Fruit fly (Drosophila melanogaster): ENCODE results near the gene CG42564.

CG42564 gene

DNA sequence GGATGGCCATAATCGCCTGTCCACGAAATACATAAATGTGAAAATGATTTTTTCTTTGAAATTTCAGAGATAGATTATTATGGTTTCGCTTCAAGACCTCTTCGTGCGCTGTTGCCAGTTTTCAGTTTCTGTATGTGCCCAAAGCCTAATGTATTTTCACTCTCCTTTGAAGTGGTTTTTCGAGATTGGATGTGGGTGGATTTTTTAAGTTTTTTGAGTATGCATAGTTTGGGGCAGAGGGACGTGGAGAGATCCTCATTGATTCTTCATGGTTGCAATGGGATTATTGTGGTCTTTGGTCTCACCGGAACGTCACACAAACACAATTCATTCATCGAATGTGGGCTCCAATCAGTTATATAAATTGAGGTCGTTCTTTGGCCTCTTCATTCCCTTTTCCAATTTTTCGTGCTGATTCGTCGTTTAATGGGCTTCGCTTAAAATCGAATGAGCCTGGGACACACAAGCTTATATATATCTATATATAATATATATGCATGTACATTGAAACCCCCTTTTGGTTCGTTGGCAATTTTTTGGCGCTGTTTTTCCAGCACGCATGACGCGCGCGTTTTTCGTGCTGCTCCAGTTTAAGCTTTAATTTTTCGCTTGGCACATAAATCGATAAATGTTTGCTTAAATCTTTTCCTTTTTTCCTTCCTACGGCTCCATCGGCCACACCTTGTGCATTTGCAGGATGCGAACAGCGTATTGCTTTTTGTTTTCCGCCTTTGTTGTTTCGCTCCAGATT is 37.4 kb downstream of the CG42564 start:
- TF ChIP-seq Sin3A (optimal IDR thresholded peaks at IDR 0.05) (no peak), ttk (optimal IDR thresholded peaks at IDR 0.05) (no peak), psq (optimal IDR thresholded peaks at IDR 0.05) (no peak), insv (optimal IDR thresholded peaks at IDR 0.05) (no peak), h (optimal IDR thresholded peaks at IDR 0.05) (no peak), Myc (optimal IDR thresholded peaks at IDR 0.05) (no peak)

DNA sequence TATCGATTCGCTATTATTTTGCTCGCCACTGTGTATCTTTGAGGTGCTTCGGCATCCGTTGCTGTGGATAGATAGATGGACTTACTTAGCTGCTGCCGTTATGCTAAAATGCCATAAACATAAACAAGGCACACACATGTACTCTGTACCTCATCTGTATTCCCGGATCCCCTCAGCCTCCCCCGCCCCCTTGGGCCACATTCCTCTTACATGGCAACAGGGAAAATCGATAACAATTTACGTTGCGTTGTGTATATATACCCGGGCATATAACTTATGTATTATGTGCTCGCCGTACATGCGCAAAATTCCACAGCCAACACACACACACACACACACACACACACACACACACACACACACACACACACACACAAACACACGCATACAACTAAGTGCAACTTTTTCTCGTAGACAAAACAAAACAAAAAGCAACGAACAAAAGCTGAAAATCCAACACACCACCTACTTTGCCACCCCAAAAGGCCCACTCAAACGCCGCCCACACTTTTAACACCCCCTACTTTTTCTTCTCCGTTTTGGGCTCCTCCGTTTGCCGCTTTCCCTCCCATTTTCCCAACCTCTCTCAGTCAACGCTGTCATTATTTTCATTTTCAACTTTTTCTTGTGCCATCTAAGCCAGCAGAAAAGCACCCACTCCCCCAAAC is 39.6 kb downstream of the CG42564 start:
- TF ChIP-seq insv (optimal IDR thresholded peaks at IDR 0.05): no peak
- no peak for TF ChIP-seq Myc (optimal IDR thresholded peaks at IDR 0.05)
- TF ChIP-seq Sin3A (optimal IDR thresholded peaks at IDR 0.05): no peak
- TF ChIP-seq h (optimal IDR thresholded peaks at IDR 0.05): no peak
- no peak for TF ChIP-seq psq (optimal IDR thresholded peaks at IDR 0.05)
- no peak for TF ChIP-seq ttk (optimal IDR thresholded peaks at IDR 0.05)

DNA sequence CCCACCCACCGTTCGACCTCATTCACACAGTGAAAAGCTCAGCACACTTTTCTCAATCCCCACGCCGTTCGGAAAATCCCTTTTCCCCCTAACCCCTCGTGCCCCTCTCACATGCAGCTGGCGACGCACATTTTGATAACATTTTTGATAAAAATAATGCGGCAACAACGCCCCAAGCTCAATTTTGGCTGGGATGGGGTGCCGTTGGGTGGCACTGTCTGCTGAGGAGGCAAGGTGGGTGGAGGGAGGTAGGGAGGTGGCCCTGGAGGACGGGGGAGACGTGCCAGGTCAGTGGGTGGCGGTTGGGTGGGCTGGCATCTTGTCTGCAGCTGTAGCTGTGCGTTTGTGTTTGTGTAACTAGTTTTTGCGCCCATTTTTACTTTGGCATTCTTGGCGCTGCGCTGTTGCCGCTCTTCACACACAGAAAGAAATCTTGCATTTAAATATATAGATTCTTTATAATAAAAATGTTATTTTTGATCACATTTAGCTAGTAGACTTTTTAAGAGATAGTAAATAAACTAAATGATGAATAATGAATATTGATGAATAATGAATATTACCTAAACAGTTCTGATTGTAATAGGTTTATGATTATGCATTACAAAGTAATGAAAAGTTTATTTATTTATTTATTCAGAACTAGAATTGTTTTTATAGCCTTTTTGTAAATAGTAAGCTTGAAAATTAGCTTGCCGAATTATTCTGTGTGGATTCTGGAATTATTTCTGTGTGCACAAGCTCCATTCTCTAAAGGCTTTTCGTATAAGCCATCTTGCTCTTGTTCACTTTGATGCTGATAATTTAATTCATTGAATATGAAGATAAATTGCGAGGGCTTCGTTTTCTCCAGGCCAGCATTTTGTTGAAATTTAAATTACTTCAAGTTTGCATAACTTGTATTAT is 40.4 kb downstream of the CG42564 start:
- TF ChIP-seq psq (optimal IDR thresholded peaks at IDR 0.05): no peak

DNA sequence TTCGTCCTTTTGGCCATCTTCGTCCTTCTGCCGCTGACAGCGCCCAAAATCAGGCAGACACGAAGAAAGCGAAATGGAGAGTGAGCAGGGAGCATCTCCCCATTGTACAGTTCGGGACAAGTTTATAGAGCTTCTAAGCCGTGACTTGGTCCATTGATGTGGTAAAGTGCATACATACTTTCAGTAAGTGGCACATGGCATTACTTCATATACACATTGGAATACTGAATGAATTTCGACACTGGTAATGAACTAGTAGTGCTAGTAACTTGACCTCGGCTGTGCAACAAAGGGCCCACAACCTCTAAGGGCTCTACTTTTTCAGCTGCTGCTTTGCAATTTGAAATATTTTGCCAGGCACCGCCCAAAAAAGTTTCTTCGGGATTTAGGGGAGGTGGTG is 42.0 kb downstream of the CG42564 start:
- TF ChIP-seq ttk (optimal IDR thresholded peaks at IDR 0.05): no peak

DNA sequence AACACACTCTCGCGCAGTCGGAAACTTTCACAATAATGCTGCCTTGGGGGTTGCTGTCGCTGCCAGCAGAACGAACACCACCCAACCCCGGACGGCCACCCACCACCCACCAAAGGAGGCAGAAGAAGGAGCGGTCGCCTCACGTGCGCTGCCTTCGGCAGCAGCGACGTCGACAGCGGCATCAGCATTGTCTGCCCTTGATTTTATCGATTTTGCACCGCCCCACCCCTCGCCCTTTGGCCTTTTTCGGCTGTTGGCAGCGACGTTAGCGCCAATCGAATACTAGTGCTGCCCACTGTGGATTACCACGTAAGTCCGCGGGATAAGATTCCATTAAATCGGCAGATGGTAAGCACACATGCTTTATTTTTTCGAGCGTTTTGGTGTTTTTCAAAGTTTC is 44.8 kb downstream of the CG42564 start:
- no peak for TF ChIP-seq ttk (optimal IDR thresholded peaks at IDR 0.05)
- TF ChIP-seq h (optimal IDR thresholded peaks at IDR 0.05): no peak
- no peak for TF ChIP-seq Myc (optimal IDR thresholded peaks at IDR 0.05)
- no peak for TF ChIP-seq psq (optimal IDR thresholded peaks at IDR 0.05)
- TF ChIP-seq Sin3A (optimal IDR thresholded peaks at IDR 0.05): no peak
- no peak for TF ChIP-seq insv (optimal IDR thresholded peaks at IDR 0.05)

DNA sequence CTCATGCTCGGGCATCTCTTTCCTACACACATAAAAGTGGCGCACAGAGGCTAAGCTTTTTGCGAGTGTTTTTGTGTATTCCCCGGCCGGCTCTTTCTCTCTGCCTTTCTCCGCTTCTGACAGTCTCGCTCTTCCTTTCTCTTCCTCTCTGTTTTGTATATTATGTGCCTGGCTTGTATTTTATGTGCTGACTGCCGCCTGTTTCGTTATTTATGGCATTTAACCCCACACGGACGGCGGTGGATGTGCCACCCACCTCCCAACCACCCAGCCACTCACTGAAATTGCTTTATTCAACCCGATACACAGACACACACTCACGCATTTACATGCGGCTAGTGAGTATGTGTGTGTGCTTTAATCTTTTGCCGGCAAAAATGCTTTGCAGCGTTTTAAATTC is 45.7 kb downstream of the CG42564 start:
- no peak for TF ChIP-seq ttk (optimal IDR thresholded peaks at IDR 0.05)
- TF ChIP-seq Sin3A (optimal IDR thresholded peaks at IDR 0.05): no peak
- no peak for TF ChIP-seq insv (optimal IDR thresholded peaks at IDR 0.05)
- no peak for TF ChIP-seq h (optimal IDR thresholded peaks at IDR 0.05)
- no peak for TF ChIP-seq Myc (optimal IDR thresholded peaks at IDR 0.05)

DNA sequence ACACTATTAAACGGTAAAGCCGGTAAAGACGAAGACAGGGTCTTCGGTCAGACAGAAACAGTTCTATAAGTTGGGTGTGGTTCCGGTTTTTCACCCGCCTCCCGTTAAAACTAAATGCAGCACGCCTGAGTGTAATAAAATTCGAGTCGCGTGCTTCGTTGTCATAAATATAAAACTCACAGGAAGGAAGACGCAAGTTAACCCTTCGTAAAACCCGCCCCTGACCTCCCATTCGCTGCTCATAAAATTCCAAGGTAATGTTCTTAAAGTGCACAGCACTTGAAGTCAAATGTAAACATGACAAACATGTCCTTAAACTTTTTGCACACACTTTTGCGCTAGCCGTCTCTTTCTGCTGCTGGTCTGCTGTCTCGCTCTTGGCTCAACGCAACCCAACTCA is 47.0 kb downstream of the CG42564 start:
- TF ChIP-seq ttk (optimal IDR thresholded peaks at IDR 0.05): no peak
- TF ChIP-seq Myc (optimal IDR thresholded peaks at IDR 0.05): no peak
- TF ChIP-seq insv (optimal IDR thresholded peaks at IDR 0.05): no peak
- TF ChIP-seq h (optimal IDR thresholded peaks at IDR 0.05): no peak
- TF ChIP-seq Sin3A (optimal IDR thresholded peaks at IDR 0.05): no peak
- TF ChIP-seq psq (optimal IDR thresholded peaks at IDR 0.05): no peak

DNA sequence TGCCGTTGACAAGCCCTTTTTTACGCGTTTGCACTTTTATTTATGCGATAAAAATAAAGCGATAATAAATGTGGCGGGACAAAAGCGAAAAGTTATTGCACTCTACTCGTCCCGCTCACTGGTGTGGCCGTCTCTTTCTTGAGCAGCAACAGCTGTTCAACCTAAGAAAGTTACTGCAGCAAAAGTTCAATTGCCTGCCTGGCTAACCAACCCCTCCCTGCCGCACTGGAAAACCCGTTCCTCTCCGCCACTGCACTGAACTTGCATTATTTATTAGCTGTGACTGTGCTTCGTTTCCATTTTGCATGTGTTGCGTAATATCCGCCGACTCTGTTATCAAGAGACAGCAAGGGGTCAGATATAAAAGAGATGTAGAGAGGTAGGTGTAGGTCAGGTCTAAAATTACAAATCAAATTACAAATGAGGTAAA is 47.5 kb downstream of the CG42564 start:
- TF ChIP-seq psq (optimal IDR thresholded peaks at IDR 0.05) (no peak), ttk (optimal IDR thresholded peaks at IDR 0.05) (no peak), Myc (optimal IDR thresholded peaks at IDR 0.05) (no peak), insv (optimal IDR thresholded peaks at IDR 0.05) (no peak), h (optimal IDR thresholded peaks at IDR 0.05) (no peak), Sin3A (optimal IDR thresholded peaks at IDR 0.05) (no peak)

DNA sequence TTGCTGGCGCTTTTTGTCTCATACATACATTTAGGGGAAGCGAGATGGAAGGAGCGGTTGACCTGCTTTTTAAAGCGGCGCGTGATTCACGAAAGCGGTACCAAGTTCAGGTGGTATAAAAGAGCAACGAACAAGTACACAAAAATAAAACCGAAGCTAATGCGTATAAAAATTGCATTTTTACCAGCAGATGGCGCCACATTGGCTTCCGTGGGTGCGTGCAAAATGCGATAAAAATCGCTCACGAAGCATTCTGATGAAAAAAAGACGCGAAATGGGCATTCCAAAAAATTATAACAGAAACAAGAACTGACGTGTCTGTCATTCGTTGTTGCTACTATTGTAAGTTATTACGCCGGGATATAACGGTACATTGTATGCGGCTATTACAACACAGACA is 48.9 kb downstream of the CG42564 start:
- TF ChIP-seq Sin3A (optimal IDR thresholded peaks at IDR 0.05) (no peak), h (optimal IDR thresholded peaks at IDR 0.05) (no peak)

DNA sequence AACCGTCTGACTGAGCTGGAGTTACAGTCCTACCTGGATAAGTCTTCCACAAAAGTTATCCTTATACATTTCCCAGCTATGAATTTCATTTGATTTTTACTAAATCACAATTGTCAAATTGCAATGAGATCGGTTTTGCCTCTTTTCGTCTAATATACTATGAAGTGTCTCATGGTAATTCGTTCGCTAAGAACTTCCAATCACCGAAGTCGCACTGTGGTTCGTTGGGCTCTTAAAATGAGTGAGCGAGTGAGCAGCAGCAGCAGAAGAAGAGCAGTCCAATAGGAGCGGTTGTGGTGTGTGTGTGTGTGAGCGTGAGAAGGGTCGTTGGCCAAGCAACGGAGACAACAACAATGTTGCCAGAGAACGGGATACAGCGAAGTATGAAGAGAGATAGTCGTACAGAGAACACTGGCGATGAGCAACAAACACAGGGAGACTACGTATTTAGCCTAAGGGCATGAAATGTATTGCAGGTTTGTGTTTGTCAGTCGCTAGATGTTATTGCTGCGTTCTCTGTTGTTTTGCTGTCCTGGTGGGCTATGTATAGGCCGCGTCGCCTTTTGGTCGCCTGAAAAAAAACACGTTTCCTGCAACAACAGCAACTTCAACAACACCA is 49.8 kb downstream of the CG42564 start:
- no peak for TF ChIP-seq psq (optimal IDR thresholded peaks at IDR 0.05)
- no peak for TF ChIP-seq insv (optimal IDR thresholded peaks at IDR 0.05)
- no peak for TF ChIP-seq ttk (optimal IDR thresholded peaks at IDR 0.05)
- no peak for TF ChIP-seq h (optimal IDR thresholded peaks at IDR 0.05)
- no peak for TF ChIP-seq Myc (optimal IDR thresholded peaks at IDR 0.05)
- no peak for TF ChIP-seq Sin3A (optimal IDR thresholded peaks at IDR 0.05)

DNA sequence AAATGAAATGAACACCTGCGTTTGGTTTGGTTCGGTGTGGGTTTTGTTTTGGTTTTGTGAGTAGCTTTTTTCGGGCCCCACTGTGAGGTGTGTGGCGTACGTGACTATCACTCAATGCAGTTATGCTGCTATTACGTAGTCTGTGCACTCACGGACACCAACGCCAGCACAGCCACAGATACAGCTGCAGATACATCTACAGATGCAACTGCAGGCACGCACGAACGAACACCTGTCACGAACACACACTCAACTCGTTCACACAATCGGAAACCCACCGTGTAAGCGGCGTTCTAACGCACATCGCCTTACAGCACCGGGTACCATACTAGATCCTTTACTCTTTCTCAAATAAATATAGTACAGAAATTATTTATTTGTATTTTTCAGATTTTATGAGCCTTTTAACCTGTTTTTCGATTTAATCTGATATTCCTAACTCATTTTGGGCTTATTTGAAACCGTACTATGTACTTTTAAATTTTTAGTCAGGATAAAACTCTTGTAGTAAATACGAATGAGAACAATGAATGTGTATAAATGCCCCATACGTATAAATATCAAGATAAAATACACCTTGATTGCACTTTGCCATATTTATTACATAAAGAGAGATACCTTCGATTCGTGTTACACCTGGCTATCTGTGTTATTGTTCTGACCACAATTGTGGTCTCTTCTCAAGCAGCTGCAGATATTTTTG is 51.3 kb downstream of the CG42564 start:
- TF ChIP-seq psq (optimal IDR thresholded peaks at IDR 0.05): no peak
- no peak for TF ChIP-seq insv (optimal IDR thresholded peaks at IDR 0.05)
- no peak for TF ChIP-seq Myc (optimal IDR thresholded peaks at IDR 0.05)
- TF ChIP-seq h (optimal IDR thresholded peaks at IDR 0.05): no peak
- no peak for TF ChIP-seq ttk (optimal IDR thresholded peaks at IDR 0.05)
- TF ChIP-seq Sin3A (optimal IDR thresholded peaks at IDR 0.05): no peak
